Worm (Caenorhabditis elegans): ENCODE results near the gene F32D8.2.

- no peak for TF ChIP-seq him-1 (tag; optimal IDR thresholded peaks at IDR 0.05)
- TF ChIP-seq W03F9.2 (tag; optimal IDR thresholded peaks at IDR 0.05), result no peak
These were observed 45.4 kb upstream of the F32D8.2 start for ce11 chrV:10838204-10838603.

Measured in whole organism, L4/young adult.